Worm (Caenorhabditis elegans): ENCODE results near the gene hlh-12.
A peak's percentile ranks its signal among the peaks of the same experiment; 100 is the strongest.

The hlh-12 gene

DNA sequence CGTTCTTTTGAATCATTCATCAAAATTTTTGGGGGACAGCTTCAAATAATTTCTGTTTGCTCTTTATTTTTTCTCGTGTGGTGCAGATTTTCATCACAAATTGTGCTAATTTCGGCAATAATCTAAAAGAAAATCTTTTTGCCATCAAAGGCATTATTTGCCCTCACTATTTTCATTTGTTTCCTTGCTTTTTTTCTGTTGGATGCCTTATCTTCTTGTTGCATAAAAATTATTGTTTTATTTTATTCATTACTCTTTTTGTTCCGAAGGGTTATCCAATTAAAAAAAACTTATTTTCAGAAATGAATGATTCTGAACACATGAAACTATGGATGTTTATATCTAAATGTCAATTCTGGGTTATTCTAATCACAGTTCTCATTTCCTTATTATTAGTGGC lies 32.3 kb downstream of the hlh-12 start, which contains the start of gene T01B11.1:
T01B11.1 (plus strand) TSS at position 301 of the 400 bp plus-strand sequence.
- TF ChIP-seq lin-13 (tag; optimal IDR thresholded peaks at IDR 0.05) = no peak
- TF ChIP-seq ces-1 (GFP tag; optimal IDR thresholded peaks at IDR 0.05) = no peak
- TF ChIP-seq mab-5 (tag; optimal IDR thresholded peaks at IDR 0.05) = no peak
- TF ChIP-seq nhr-2 (tag; optimal IDR thresholded peaks at IDR 0.05) = no peak
- no peak for TF ChIP-seq mls-2 (tag; optimal IDR thresholded peaks at IDR 0.05)
- TF ChIP-seq lsy-2 (tag; optimal IDR thresholded peaks at IDR 0.05) = no peak
- TF ChIP-seq M03D4.4 (tag; optimal IDR thresholded peaks at IDR 0.05) = no peak
- TF ChIP-seq tbx-8 (GFP tag; optimal IDR thresholded peaks at IDR 0.05) = no peak

DNA sequence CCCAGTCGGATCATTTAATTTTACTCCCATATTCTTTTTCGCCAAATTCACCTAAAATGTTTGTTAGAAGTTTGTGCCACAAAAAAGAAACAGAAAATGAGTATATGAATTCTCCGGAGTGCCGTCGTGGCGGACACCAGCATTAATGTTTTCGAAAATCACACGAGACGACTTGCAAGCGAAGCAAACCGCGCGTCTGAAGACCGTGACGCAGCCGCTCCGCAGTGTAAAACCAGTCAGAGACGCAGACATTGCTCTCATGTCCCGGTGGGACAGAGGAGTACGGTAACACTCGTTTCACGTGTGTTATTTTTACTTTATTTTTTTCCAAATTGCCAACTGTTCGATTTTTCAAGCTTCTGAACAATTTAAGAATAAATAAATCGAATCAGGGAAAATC lies 46.5 kb downstream of the hlh-12 start, which contains the start of the genes T26A8.4 and pdtf-1:
T26A8.4 (minus strand) TSS at position 185 of the 400 bp plus-strand sequence.
pdtf-1 (plus strand) TSS at position 330 of the 400 bp plus-strand sequence.
- peak; percentile 99 for TF ChIP-seq mep-1 (tag; optimal IDR thresholded peaks at IDR 0.05)
- TF ChIP-seq lin-32 (GFP tag; optimal IDR thresholded peaks at IDR 0.05) = no peak
- TF ChIP-seq hlh-1 (tag; optimal IDR thresholded peaks at IDR 0.05) = peak; percentile 97
- peak; percentile 63 for TF ChIP-seq cnd-1 (tag; optimal IDR thresholded peaks at IDR 0.05)
- TF ChIP-seq ceh-83 (GFP tag; optimal IDR thresholded peaks at IDR 0.05) = peak; percentile 80
- TF ChIP-seq lsy-2 (tag; optimal IDR thresholded peaks at IDR 0.05) = peak; percentile 99
- peak; percentile 51 for TF ChIP-seq unc-120 (tag; optimal IDR thresholded peaks at IDR 0.05; ENCODE audit: poor library complexity, severe bottlenecking)
- TF ChIP-seq nhr-237 (tag; optimal IDR thresholded peaks at IDR 0.05) = peak; percentile 95
- peak; percentile 49 for TF ChIP-seq mls-2 (tag; optimal IDR thresholded peaks at IDR 0.05)
- peak; percentile 91 for TF ChIP-seq lin-13 (tag; optimal IDR thresholded peaks at IDR 0.05)
- peak; percentile 51 for TF ChIP-seq ceh-43 (GFP tag; optimal IDR thresholded peaks at IDR 0.05)
- no peak for TF ChIP-seq elt-1 (tag; optimal IDR thresholded peaks at IDR 0.05; ENCODE audit: borderline replicate concordance, insufficient read depth)
- peak; percentile 23 for TF ChIP-seq blmp-1 (tag; optimal IDR thresholded peaks at IDR 0.05)
- TF ChIP-seq ceh-39 (tag; optimal IDR thresholded peaks at IDR 0.05) = peak; percentile 100
- peak; percentile 76 for TF ChIP-seq ham-2 (GFP tag; optimal IDR thresholded peaks at IDR 0.05)
- TF ChIP-seq sptf-1 (tag; optimal IDR thresholded peaks at IDR 0.05) = peak; percentile 80
- TF ChIP-seq flh-1 (GFP tag; optimal IDR thresholded peaks at IDR 0.05) = no peak
- peak; percentile 16 for TF ChIP-seq sem-2 (GFP tag; optimal IDR thresholded peaks at IDR 0.05)
- no peak for TF ChIP-seq snpc-4 (tag; optimal IDR thresholded peaks at IDR 0.05)
- TF ChIP-seq nhr-12 (tag; optimal IDR thresholded peaks at IDR 0.05) = peak; percentile 66
- peak; percentile 35 for TF ChIP-seq M03D4.4 (tag; optimal IDR thresholded peaks at IDR 0.05)
- peak; percentile 89 for TF ChIP-seq unc-62 (GFP tag; optimal IDR thresholded peaks at IDR 0.05)
- peak; percentile 64 for TF ChIP-seq nhr-2 (tag; optimal IDR thresholded peaks at IDR 0.05)
- peak; percentile 46 for TF ChIP-seq elt-3 (tag; optimal IDR thresholded peaks at IDR 0.05)
- TF ChIP-seq nhr-28 (tag; optimal IDR thresholded peaks at IDR 0.05) = no peak
- TF ChIP-seq pha-4 (tag; optimal IDR thresholded peaks at IDR 0.05) = peak; percentile 98
- peak; percentile 38 for TF ChIP-seq mab-5 (tag; optimal IDR thresholded peaks at IDR 0.05)
- TF ChIP-seq ces-1 (GFP tag; optimal IDR thresholded peaks at IDR 0.05) = peak; percentile 83
- TF ChIP-seq nhr-76 (tag; optimal IDR thresholded peaks at IDR 0.05) = no peak
- no peak for TF ChIP-seq tbx-8 (GFP tag; optimal IDR thresholded peaks at IDR 0.05)
- peak; percentile 64 for TF ChIP-seq drap-1 (GFP tag; optimal IDR thresholded peaks at IDR 0.05)
- peak; percentile 25 for TF ChIP-seq zip-8 (tag; optimal IDR thresholded peaks at IDR 0.05)
- TF ChIP-seq ztf-11 (tag; optimal IDR thresholded peaks at IDR 0.05) = peak; percentile 81

DNA sequence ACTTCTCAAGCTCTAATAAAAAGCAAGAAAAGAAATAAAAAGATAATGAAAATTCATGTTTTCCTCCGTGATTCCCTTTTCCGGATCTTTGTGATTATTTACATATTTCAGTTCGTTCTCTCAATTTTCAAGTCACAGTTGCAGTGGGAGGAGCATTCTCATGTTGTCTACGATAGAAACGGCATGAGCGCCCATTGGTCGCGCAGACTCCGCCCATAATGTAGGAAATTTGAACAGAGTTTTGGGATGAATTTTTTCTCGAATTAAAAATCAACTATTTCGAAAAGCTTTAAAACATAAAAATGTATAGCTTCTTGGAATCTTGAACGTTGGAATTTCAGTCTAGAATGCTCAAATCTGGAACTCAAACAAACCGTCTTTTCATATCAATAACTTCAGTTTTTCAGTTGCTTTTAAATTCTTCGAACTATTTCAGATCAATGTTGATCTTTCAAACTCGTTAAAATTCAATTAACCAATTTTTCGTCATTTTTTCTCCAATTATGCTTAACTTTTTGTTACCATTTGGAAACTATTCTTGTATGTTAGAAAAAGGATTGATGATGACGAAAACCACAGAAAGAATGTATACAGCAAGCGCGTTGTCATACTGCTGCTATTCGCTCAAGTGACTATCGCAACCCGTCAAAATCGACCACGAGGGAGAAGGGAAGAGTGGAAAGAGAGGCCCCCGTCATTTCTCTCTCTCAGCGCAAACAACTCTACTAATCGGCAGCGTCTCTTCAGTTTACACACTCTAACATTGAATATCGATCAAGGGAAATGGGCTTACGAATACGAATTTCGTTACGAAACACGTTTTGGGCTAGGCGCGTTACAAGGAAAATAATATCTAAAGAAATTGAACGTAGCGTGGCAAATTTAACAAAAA lies 47.4 kb downstream of the hlh-12 start:
- TF ChIP-seq flh-1 (GFP tag; optimal IDR thresholded peaks at IDR 0.05) = no peak
- peak; percentile 83 for TF ChIP-seq lsy-2 (tag; optimal IDR thresholded peaks at IDR 0.05)
- TF ChIP-seq nhr-76 (tag; optimal IDR thresholded peaks at IDR 0.05) = no peak
- TF ChIP-seq pha-4 (tag; optimal IDR thresholded peaks at IDR 0.05) = peak; percentile 68
- TF ChIP-seq ham-2 (GFP tag; optimal IDR thresholded peaks at IDR 0.05) = peak; percentile 74
- TF ChIP-seq ceh-43 (GFP tag; optimal IDR thresholded peaks at IDR 0.05) = no peak
- peak; percentile 31 for TF ChIP-seq nhr-2 (tag; optimal IDR thresholded peaks at IDR 0.05)
- TF ChIP-seq cnd-1 (tag; optimal IDR thresholded peaks at IDR 0.05) = peak; percentile 16
- no peak for TF ChIP-seq lin-32 (GFP tag; optimal IDR thresholded peaks at IDR 0.05)
- no peak for TF ChIP-seq ceh-39 (tag; optimal IDR thresholded peaks at IDR 0.05)
- no peak for TF ChIP-seq mab-5 (tag; optimal IDR thresholded peaks at IDR 0.05)
- peak; percentile 55 for TF ChIP-seq unc-62 (GFP tag; optimal IDR thresholded peaks at IDR 0.05)
- TF ChIP-seq snpc-4 (tag; optimal IDR thresholded peaks at IDR 0.05) = no peak
- no peak for TF ChIP-seq M03D4.4 (tag; optimal IDR thresholded peaks at IDR 0.05)
- peak; percentile 54 for TF ChIP-seq lin-13 (tag; optimal IDR thresholded peaks at IDR 0.05)
- TF ChIP-seq nhr-12 (tag; optimal IDR thresholded peaks at IDR 0.05) = peak; percentile 10
- TF ChIP-seq elt-1 (tag; optimal IDR thresholded peaks at IDR 0.05; ENCODE audit: borderline replicate concordance, insufficient read depth) = no peak
- peak; percentile 20 for TF ChIP-seq mep-1 (tag; optimal IDR thresholded peaks at IDR 0.05)
- TF ChIP-seq ceh-83 (GFP tag; optimal IDR thresholded peaks at IDR 0.05) = no peak
- no peak for TF ChIP-seq unc-120 (tag; optimal IDR thresholded peaks at IDR 0.05; ENCODE audit: poor library complexity, severe bottlenecking)
- TF ChIP-seq zip-8 (tag; optimal IDR thresholded peaks at IDR 0.05) = no peak
- peak; percentile 36 for TF ChIP-seq nhr-237 (tag; optimal IDR thresholded peaks at IDR 0.05)
- TF ChIP-seq blmp-1 (tag; optimal IDR thresholded peaks at IDR 0.05) = no peak
- no peak for TF ChIP-seq bed-3 (GFP tag; optimal IDR thresholded peaks at IDR 0.05)
- TF ChIP-seq ztf-11 (tag; optimal IDR thresholded peaks at IDR 0.05) = no peak
- no peak for TF ChIP-seq drap-1 (GFP tag; optimal IDR thresholded peaks at IDR 0.05)
- no peak for TF ChIP-seq mls-2 (tag; optimal IDR thresholded peaks at IDR 0.05)
- peak; percentile 90 for TF ChIP-seq ces-1 (GFP tag; optimal IDR thresholded peaks at IDR 0.05)
- no peak for TF ChIP-seq sptf-1 (tag; optimal IDR thresholded peaks at IDR 0.05)
- TF ChIP-seq elt-3 (tag; optimal IDR thresholded peaks at IDR 0.05) = no peak
- TF ChIP-seq nhr-28 (tag; optimal IDR thresholded peaks at IDR 0.05) = no peak
- no peak for TF ChIP-seq unc-39 (tag; optimal IDR thresholded peaks at IDR 0.05)
- no peak for TF ChIP-seq tbx-8 (GFP tag; optimal IDR thresholded peaks at IDR 0.05)
- TF ChIP-seq sem-2 (GFP tag; optimal IDR thresholded peaks at IDR 0.05) = no peak
- peak; percentile 52 for TF ChIP-seq hlh-1 (tag; optimal IDR thresholded peaks at IDR 0.05)
